Fruit fly (Drosophila melanogaster) whole organism, prepupa: ENCODE results near the gene CG31077.
A peak's percentile ranks its signal among the peaks of the same experiment; 100 is the strongest.

Experiments used
- CG10669 ChIP-seq: fragments of 200-800 bp; sonication (Bioruptor generic); optimal IDR thresholded peaks from 3 replicates; lab custom pipeline; 2018; ENCODE audit warnings: missing biosample characterization, mild to moderate bottlenecking, missing genetic modification characterization, moderate library complexity
- CG1621 ChIP-seq: fragments of 200-800 bp; sonication (Bioruptor generic); optimal IDR thresholded peaks from 3 replicates; lab custom pipeline; 2018; ENCODE audit warnings: missing biosample characterization, mild to moderate bottlenecking, missing genetic modification characterization
- CG6163 ChIP-seq: fragments of 200-800 bp; sonication (Bioruptor generic); IDR thresholded peaks from 3 replicates; pipeline ENCODE4 v1.3.6; 2022; ENCODE audit warnings: missing biosample characterization, missing genetic modification characterization
- CG6854 ChIP-seq: fragments of 200-800 bp; sonication (Bioruptor generic); optimal IDR thresholded peaks from 2 replicates; lab custom pipeline; 2017; ENCODE audit warnings: missing biosample characterization, mild to moderate bottlenecking, missing genetic modification characterization
- Ets96B ChIP-seq: fragments of 200-800 bp; optimal IDR thresholded peaks from 2 replicates; lab custom pipeline; 2019; ENCODE audit warnings: missing biosample characterization, mild to moderate bottlenecking, missing genetic modification characterization, moderate library complexity
- Hr39 ChIP-seq: fragments of 200-800 bp; sonication (Bioruptor generic); optimal IDR thresholded peaks from 2 replicates; lab custom pipeline; 2016; ENCODE audit warnings: missing biosample characterization, missing genetic modification characterization
- Hr4 ChIP-seq: fragments of 200-800 bp; sonication (Bioruptor generic); optimal IDR thresholded peaks from 3 replicates; lab custom pipeline; 2016; ENCODE audit warnings: missing biosample characterization, missing genetic modification characterization
- Lpt ChIP-seq: fragments of 200-800 bp; sonication (Bioruptor generic); optimal IDR thresholded peaks from 3 replicates; lab custom pipeline; 2016; ENCODE audit warnings: missing biosample characterization, missing genetic modification characterization
- cyc ChIP-seq: fragments of 200-800 bp; sonication (Bioruptor generic); optimal IDR thresholded peaks from 3 replicates; lab custom pipeline; 2016; ENCODE audit warnings: missing biosample characterization, missing genetic modification characterization
- fd85E ChIP-seq: fragments of 200-800 bp; sonication (Bioruptor generic); optimal IDR thresholded peaks from 3 replicates; lab custom pipeline; 2016; ENCODE audit warnings: missing biosample characterization, missing genetic modification characterization

DNA sequence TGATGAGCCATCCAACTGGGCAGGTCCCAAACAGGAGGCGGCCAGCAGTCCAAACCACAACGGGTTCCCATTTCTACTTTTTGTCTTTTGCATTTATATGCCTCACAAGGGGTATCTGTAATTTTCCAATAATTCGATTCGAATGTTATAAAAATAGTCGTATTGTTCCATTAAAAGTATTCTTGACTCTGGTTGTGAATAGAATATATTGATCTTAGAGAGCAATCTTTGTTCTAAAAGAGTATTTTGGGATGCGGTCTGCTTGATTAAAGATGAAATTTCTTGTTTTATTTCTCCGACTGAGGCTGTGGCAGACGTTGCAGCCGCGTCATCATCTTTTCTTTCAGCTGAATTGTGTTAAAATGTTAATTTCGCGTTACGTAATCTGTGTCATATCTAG lies 34.4 kb downstream of the CG31077 start:
- no peak for TF ChIP-seq CG6854
- no peak for TF ChIP-seq Lpt (GFP tag; lab: Kevin White, UChicago)
- no peak for TF ChIP-seq fd85E (GFP tag; lab: Kevin White, UChicago)
- TF ChIP-seq Hr39 (GFP tag; lab: Kevin White, UChicago): no peak
- peak; percentile 30; the same call in 1 of the 3 replicates for TF ChIP-seq CG6163
- peak; percentile 23 for TF ChIP-seq Hr4 (GFP tag; lab: Kevin White, UChicago)
- no peak for TF ChIP-seq cyc
- no peak for TF ChIP-seq CG1621 (tag; lab: Kevin White, UChicago)
- TF ChIP-seq Ets96B (tag; lab: Kevin White, UChicago): no peak
- no peak for TF ChIP-seq CG10669 (GFP tag; lab: Kevin White, UChicago)
